Fruit fly (Drosophila melanogaster): ENCODE results near the gene CG13361.

DNA sequence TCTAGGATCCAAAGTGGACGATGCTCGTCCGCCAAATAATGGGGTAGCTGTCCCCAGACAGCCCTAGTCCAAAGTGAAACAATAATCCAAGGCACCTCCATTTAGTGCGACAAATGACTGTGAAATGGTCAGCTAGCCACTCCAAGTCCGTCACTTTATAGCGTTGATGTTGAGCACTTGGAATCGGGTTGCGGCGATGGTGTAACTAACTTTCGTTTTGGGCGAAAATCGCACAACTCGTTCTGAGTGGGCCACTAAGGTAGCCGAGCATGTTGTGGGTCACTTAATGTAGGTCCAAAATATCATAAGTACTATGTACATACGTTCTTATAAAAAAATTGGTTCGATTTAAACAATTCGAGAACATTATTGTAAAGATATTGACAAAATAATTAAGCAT, at the start of gene CG13361:
- no peak for TF ChIP-seq tj (GFP tag; optimal IDR thresholded peaks at IDR 0.05)
- no peak for TF ChIP-seq CG33017 (tag; optimal IDR thresholded peaks at IDR 0.05)
- TF ChIP-seq bab1 (GFP tag; optimal IDR thresholded peaks at IDR 0.05), result no peak
